Worm (Caenorhabditis elegans): ENCODE data around the gene drd-5.
"Not testable (repeated sequence)": the region's sequence is repeated elsewhere in the genome, so short reads cannot be mapped to it uniquely, and the experiment has no call there.

drd-5 gene

DNA sequence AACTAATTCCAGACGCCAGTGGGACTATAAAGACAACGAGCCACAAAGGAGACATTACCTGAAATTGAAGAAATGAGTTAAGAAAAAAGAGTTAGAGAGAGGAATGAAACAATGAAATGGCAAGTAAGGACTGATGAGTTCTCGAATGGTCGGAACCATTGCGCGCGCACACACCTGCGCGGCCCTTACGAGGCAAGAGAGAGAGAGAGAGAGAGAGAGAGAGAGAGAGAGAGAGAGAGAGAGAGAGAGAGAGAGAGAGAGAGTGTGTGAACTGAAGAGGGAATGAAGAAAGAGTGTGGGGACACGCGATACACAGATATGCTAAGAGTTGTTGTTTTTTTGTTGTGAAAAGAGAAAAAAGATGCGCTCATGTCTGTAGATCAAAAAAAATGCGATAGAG is 19.8 kb downstream of the drd-5 start, which contains the start of gene R09F10.8:
Gene R09F10.8 (minus strand): TSS at position 58 of the 400 bp plus-strand sequence.
- no peak for TF ChIP-seq cog-1 (tag; optimal IDR thresholded peaks at IDR 0.05)
- no peak for TF ChIP-seq flt-1 (GFP tag; IDR thresholded peaks at IDR 0.05)
- TF ChIP-seq ztf-29 (GFP tag; IDR thresholded peaks at IDR 0.05) = no peak
- TF ChIP-seq ref-1 (GFP tag; conservative IDR thresholded peaks at IDR 0.05) = no peak
- no peak for TF ChIP-seq tab-1 (GFP tag; IDR thresholded peaks at IDR 0.05)
- no peak for TF ChIP-seq ztf-23 (GFP tag; IDR thresholded peaks at IDR 0.05)
- TF ChIP-seq T22C8.4 (GFP tag; IDR thresholded peaks at IDR 0.05) = no peak
- no peak for TF ChIP-seq klf-2 (GFP tag; conservative IDR thresholded peaks at IDR 0.05)
- no peak for TF ChIP-seq med-1 (GFP tag; optimal IDR thresholded peaks at IDR 0.05; ENCODE audit: insufficient read depth)

DNA sequence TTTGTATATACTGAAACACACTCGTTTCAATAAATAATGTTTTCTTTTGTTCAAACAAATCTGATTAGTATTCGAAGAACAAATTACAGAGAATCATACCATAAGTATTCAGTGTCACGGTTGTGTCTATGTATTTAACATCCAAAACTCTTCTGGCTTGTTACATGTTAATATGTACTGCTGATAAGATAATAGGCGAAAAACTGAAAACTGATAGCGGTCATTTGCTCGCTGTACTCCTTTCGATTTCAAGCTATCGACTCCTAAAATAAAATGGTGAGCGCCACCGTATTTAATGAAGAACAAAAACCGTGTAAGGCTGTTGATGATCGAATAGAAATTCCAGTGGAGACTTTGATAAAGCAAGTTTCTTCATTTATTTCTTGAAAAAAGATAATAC is 22.8 kb downstream of the drd-5 start, which contains the start of gene R09F10.1:
Gene R09F10.1 (plus strand): TSS at position 222 of the 400 bp plus-strand sequence.
- TF ChIP-seq cog-1 (tag; optimal IDR thresholded peaks at IDR 0.05) = no peak
- TF ChIP-seq flt-1 (GFP tag; IDR thresholded peaks at IDR 0.05) = no peak
- no peak for TF ChIP-seq ztf-23 (GFP tag; IDR thresholded peaks at IDR 0.05)
- TF ChIP-seq ref-1 (GFP tag; conservative IDR thresholded peaks at IDR 0.05) = no peak
- no peak for TF ChIP-seq med-1 (GFP tag; optimal IDR thresholded peaks at IDR 0.05; ENCODE audit: insufficient read depth)
- no peak for TF ChIP-seq T22C8.4 (GFP tag; IDR thresholded peaks at IDR 0.05)
- TF ChIP-seq tab-1 (GFP tag; IDR thresholded peaks at IDR 0.05) = no peak
- TF ChIP-seq klf-2 (GFP tag; conservative IDR thresholded peaks at IDR 0.05) = no peak
- TF ChIP-seq ztf-29 (GFP tag; IDR thresholded peaks at IDR 0.05) = no peak

DNA sequence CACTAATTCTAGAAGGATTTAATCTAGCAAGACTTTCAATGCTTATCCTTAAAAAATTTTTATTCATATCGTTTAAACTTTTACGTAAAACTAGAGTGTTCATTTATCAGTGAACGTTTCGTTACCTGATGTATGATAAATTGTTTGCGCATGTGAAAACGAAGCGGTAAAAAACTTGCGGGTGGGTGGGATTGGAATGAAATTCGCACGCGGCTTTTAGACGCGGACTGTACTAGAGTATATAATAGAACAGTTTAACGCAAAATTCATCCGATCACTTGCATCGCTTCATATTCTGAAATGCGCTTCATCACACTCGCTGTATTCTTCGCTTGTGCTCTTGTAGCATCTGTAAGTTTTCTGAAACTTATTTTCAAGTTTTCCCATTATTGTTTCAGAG is 24.3 kb downstream of the drd-5 start, which contains the start of gene abu-9:
Gene abu-9 (plus strand): TSS at position 301 of the 400 bp plus-strand sequence.
- not testable (repeated sequence) for TF ChIP-seq ref-1 (GFP tag; conservative IDR thresholded peaks at IDR 0.05); tab-1 (GFP tag; IDR thresholded peaks at IDR 0.05); ztf-29 (GFP tag; IDR thresholded peaks at IDR 0.05)

DNA sequence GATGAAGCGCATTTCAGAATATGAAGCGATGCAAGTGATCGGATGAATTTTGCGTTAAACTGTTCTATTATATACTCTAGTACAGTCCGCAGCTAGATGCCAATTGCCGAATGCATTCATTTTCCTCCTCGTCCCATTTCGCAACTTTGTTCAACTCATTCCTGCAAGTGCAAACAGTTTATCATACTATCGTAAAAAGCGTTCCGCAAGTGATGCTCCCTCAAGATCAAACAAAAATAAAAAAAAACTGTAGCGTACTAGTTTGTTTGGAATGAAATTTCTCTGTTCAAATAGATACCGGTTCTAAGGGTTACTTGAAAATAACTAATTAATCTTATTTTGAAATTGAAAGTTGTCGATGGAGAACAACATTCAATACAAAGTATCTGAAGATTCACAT is 25.3 kb downstream of the drd-5 start, which contains the start of gene pqn-57:
Gene pqn-57 (minus strand): TSS at position 101 of the 400 bp plus-strand sequence.
- TF ChIP-seq med-1 (GFP tag; optimal IDR thresholded peaks at IDR 0.05; ENCODE audit: insufficient read depth) (no peak), ref-1 (GFP tag; conservative IDR thresholded peaks at IDR 0.05) (no peak), ztf-23 (GFP tag; IDR thresholded peaks at IDR 0.05) (no peak), klf-2 (GFP tag; conservative IDR thresholded peaks at IDR 0.05) (no peak), ztf-29 (GFP tag; IDR thresholded peaks at IDR 0.05) (no peak), tab-1 (GFP tag; IDR thresholded peaks at IDR 0.05) (no peak), flt-1 (GFP tag; IDR thresholded peaks at IDR 0.05) (no peak), cog-1 (tag; optimal IDR thresholded peaks at IDR 0.05) (no peak)

DNA sequence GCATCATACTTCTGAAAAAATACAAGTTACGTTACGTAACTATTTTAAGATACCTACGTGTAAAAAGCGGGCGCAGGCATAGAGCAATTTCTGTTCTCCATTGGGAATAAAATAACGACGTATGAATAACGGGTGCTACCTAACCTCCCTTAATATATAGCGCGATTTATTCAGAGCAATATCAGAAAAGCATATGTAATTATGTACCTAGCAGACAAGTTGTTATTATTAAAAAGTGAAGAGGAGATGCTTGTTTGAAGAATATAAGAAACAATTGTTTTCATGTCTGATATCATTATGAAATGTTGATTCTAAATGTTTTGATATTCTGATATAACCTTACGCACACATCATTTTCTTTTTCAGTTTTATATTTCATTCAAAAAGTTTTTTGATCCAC is 27.2 kb downstream of the drd-5 start, which contains the start of gene srh-11:
Gene srh-11 (minus strand): TSS at position 101 of the 400 bp plus-strand sequence.
- no peak for TF ChIP-seq tab-1 (GFP tag; IDR thresholded peaks at IDR 0.05)
- TF ChIP-seq ztf-29 (GFP tag; IDR thresholded peaks at IDR 0.05) = no peak
- no peak for TF ChIP-seq cog-1 (tag; optimal IDR thresholded peaks at IDR 0.05)
- TF ChIP-seq ref-1 (GFP tag; conservative IDR thresholded peaks at IDR 0.05) = no peak
- TF ChIP-seq med-1 (GFP tag; optimal IDR thresholded peaks at IDR 0.05; ENCODE audit: insufficient read depth) = no peak
- no peak for TF ChIP-seq T22C8.4 (GFP tag; IDR thresholded peaks at IDR 0.05)
- TF ChIP-seq klf-2 (GFP tag; conservative IDR thresholded peaks at IDR 0.05) = no peak
- TF ChIP-seq flt-1 (GFP tag; IDR thresholded peaks at IDR 0.05) = no peak
- no peak for TF ChIP-seq ztf-23 (GFP tag; IDR thresholded peaks at IDR 0.05)

DNA sequence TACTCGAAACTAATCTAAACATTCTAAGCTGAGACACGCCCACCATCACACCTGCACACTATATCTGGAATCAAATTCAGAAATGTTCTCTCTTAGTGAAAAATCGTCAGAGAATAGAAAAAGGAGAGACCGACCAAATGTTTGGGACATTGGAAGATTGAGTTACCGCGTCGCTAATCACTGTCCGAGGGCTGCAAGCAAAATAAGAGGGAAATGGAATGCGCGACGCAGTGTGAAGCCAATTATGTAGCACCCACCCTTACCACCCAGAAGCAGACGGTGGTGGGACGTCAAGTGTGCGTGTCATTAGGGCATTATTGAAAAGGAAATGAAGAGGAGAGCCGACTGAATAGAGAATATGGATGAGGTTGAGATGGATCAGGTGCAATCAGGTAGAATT is 34.6 kb downstream of the drd-5 start:
- TF ChIP-seq ztf-23 (GFP tag; IDR thresholded peaks at IDR 0.05) (no peak), ztf-29 (GFP tag; IDR thresholded peaks at IDR 0.05) (no peak), ref-1 (GFP tag; conservative IDR thresholded peaks at IDR 0.05) (no peak), cog-1 (tag; optimal IDR thresholded peaks at IDR 0.05) (no peak), flt-1 (GFP tag; IDR thresholded peaks at IDR 0.05) (no peak), T22C8.4 (GFP tag; IDR thresholded peaks at IDR 0.05) (no peak), klf-2 (GFP tag; conservative IDR thresholded peaks at IDR 0.05) (no peak)

DNA sequence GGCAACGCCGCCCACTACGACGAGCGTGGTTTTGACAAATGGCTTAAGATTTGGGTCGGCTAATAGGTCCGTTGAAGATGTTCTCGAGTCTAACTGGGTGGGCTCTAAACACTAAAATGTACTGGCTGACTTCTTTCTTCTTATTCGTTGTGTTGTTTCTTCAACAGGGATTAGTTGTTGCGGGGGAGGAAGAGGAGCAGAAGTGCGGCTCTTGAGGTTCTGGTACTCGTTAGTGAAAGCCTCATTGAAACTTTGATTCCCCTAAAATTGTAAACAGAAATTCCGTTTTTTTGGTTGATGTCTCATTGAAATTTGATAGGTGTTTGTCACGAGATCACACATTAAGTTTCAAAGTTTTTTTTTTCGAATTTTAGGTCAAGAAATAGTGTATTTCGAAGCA is 35.4 kb downstream of the drd-5 start:
- TF ChIP-seq klf-2 (GFP tag; conservative IDR thresholded peaks at IDR 0.05) = no peak
- no peak for TF ChIP-seq ref-1 (GFP tag; conservative IDR thresholded peaks at IDR 0.05)
- no peak for TF ChIP-seq tab-1 (GFP tag; IDR thresholded peaks at IDR 0.05)
- TF ChIP-seq flt-1 (GFP tag; IDR thresholded peaks at IDR 0.05) = no peak
- no peak for TF ChIP-seq ztf-29 (GFP tag; IDR thresholded peaks at IDR 0.05)
- TF ChIP-seq ztf-23 (GFP tag; IDR thresholded peaks at IDR 0.05) = no peak
- no peak for TF ChIP-seq cog-1 (tag; optimal IDR thresholded peaks at IDR 0.05)
- no peak for TF ChIP-seq med-1 (GFP tag; optimal IDR thresholded peaks at IDR 0.05; ENCODE audit: insufficient read depth)
- TF ChIP-seq T22C8.4 (GFP tag; IDR thresholded peaks at IDR 0.05) = no peak

DNA sequence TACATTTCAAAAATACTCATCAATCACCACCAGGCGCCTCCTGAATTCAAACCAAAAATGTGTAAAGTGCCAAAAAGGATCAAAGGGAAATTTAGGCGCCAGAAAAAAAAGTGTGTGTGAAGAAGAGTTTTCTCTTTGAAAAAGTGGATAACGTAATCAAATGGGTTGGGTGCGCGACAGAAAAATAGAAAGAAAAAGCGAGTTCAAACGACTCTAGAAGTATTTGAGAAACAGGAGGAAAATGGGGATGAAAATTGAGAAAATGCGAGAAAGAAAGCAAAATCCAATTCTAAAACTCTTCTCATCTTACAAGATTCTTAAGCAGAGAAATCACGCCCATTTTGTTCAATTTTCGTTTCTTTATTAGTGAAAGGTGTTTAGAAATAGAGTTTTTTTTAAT is 37.7 kb downstream of the drd-5 start:
- no peak for TF ChIP-seq ztf-29 (GFP tag; IDR thresholded peaks at IDR 0.05)
- TF ChIP-seq tab-1 (GFP tag; IDR thresholded peaks at IDR 0.05) = no peak
- no peak for TF ChIP-seq flt-1 (GFP tag; IDR thresholded peaks at IDR 0.05)
- TF ChIP-seq cog-1 (tag; optimal IDR thresholded peaks at IDR 0.05) = no peak
- no peak for TF ChIP-seq T22C8.4 (GFP tag; IDR thresholded peaks at IDR 0.05)
- no peak for TF ChIP-seq med-1 (GFP tag; optimal IDR thresholded peaks at IDR 0.05; ENCODE audit: insufficient read depth)
- TF ChIP-seq klf-2 (GFP tag; conservative IDR thresholded peaks at IDR 0.05) = no peak
- no peak for TF ChIP-seq ztf-23 (GFP tag; IDR thresholded peaks at IDR 0.05)
- TF ChIP-seq ref-1 (GFP tag; conservative IDR thresholded peaks at IDR 0.05) = no peak

DNA sequence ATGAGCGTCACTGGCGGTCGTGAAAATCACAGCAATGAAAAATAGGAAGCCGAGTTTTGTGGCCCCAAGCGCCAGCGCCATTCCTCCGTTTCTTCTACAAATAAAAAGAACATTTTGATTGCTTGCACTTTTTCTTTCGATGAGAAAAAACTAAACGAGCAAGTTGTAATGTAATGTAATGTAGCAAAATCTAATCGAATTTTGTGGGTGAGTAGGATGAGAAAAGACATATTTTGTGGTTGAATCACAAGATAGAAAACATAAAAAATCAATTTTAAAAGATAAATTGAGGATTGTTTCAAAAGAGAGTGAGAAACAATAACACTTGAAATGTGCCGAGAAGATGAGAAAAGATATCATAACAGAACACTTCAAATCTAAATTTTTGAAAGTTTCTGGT is 38.5 kb downstream of the drd-5 start, which contains the start of gene R09F10.5:
Gene R09F10.5 (minus strand): TSS at position 101 of the 400 bp plus-strand sequence.
- no peak for TF ChIP-seq med-1 (GFP tag; optimal IDR thresholded peaks at IDR 0.05; ENCODE audit: insufficient read depth)
- no peak for TF ChIP-seq ztf-23 (GFP tag; IDR thresholded peaks at IDR 0.05)
- no peak for TF ChIP-seq cog-1 (tag; optimal IDR thresholded peaks at IDR 0.05)
- TF ChIP-seq tab-1 (GFP tag; IDR thresholded peaks at IDR 0.05) = no peak
- TF ChIP-seq T22C8.4 (GFP tag; IDR thresholded peaks at IDR 0.05) = no peak
- no peak for TF ChIP-seq flt-1 (GFP tag; IDR thresholded peaks at IDR 0.05)
- no peak for TF ChIP-seq klf-2 (GFP tag; conservative IDR thresholded peaks at IDR 0.05)
- no peak for TF ChIP-seq ztf-29 (GFP tag; IDR thresholded peaks at IDR 0.05)
- no peak for TF ChIP-seq ref-1 (GFP tag; conservative IDR thresholded peaks at IDR 0.05)

DNA sequence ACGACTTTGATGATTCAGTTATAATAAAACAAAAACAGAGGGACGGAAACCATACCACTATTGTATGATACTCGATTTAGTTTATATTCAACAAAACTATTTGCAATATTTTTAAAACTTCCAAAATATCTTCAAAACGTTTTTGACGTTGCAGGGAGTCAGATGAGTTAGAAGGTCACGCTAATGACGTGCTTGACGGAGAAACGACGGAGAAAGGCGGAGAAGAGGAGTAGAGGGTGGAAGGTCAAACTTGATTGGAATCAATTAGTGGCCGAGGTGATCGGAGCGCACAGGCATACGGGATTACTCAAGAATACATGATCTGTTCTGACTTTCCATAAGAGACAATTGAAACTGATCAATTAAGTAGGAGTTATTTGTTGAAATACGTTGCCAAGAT is 43.3 kb downstream of the drd-5 start:
- no peak for TF ChIP-seq tab-1 (GFP tag; IDR thresholded peaks at IDR 0.05)
- TF ChIP-seq ztf-29 (GFP tag; IDR thresholded peaks at IDR 0.05) = no peak
- no peak for TF ChIP-seq flt-1 (GFP tag; IDR thresholded peaks at IDR 0.05)
- no peak for TF ChIP-seq ztf-23 (GFP tag; IDR thresholded peaks at IDR 0.05)
- no peak for TF ChIP-seq T22C8.4 (GFP tag; IDR thresholded peaks at IDR 0.05)
- no peak for TF ChIP-seq klf-2 (GFP tag; conservative IDR thresholded peaks at IDR 0.05)
- TF ChIP-seq cog-1 (tag; optimal IDR thresholded peaks at IDR 0.05) = no peak
- no peak for TF ChIP-seq ref-1 (GFP tag; conservative IDR thresholded peaks at IDR 0.05)
- no peak for TF ChIP-seq med-1 (GFP tag; optimal IDR thresholded peaks at IDR 0.05; ENCODE audit: insufficient read depth)
